Worm (Caenorhabditis elegans): ENCODE measurements around the gene cbs-1.

- no peak for TF ChIP-seq skn-1 (tag; optimal IDR thresholded peaks at IDR 0.05)
- no peak for TF ChIP-seq unc-62 (GFP tag; optimal IDR thresholded peaks at IDR 0.05 in 1 of 2)
- no peak for TF ChIP-seq unc-62 (tag; optimal IDR thresholded peaks at IDR 0.05)
- TF ChIP-seq lsy-2 (tag; optimal IDR thresholded peaks at IDR 0.05), result no peak
- no peak for TF ChIP-seq rbr-2 (tag; optimal IDR thresholded peaks at IDR 0.05)
- TF ChIP-seq hlh-30 (tag; optimal IDR thresholded peaks at IDR 0.05; ENCODE audit: insufficient read depth), result no peak
- TF ChIP-seq fkh-10 (GFP tag; optimal IDR thresholded peaks at IDR 0.05), result no peak
- TF ChIP-seq snpc-4 (tag; optimal IDR thresholded peaks at IDR 0.05), result no peak
- TF ChIP-seq ctbp-1 (GFP tag; IDR thresholded peaks at IDR 0.05), result no peak
- no peak for TF ChIP-seq nhr-102 (tag; optimal IDR thresholded peaks at IDR 0.05)
- no peak for TF ChIP-seq mdl-1 (tag; optimal IDR thresholded peaks at IDR 0.05)
- no peak for TF ChIP-seq nhr-25 (tag; optimal IDR thresholded peaks at IDR 0.05; ENCODE audit: borderline replicate concordance, insufficient read depth)
These were observed 26.5 kb upstream of the cbs-1 start, which contains the start of gene mkk-4 for ce11 chrX:10027556-10027955.
